Worm (Caenorhabditis elegans) whole organism, L2 larva: Measurements from ENCODE around the gene mlt-10.
A peak's percentile ranks its signal among the peaks of the same experiment; 100 is the strongest.
"Not testable (repeated sequence)": the region's sequence is repeated elsewhere in the genome, so short reads cannot be mapped to it uniquely, and the experiment has no call there.

Source experiments
- F13H6.1 ChIP-seq: sonication (generic microtip); optimal IDR thresholded peaks from 2 replicates; lab custom pipeline; 2016; ENCODE audit warnings: missing genetic modification characterization, missing compliant biosample characterization
- R02D3.7 ChIP-seq: fragments of 150-350 bp; optimal IDR thresholded peaks from 2 replicates; lab custom pipeline; 2014; ENCODE audit warnings: missing biosample characterization, missing genetic modification characterization
- alr-1 ChIP-seq: fragments of 150-350 bp; optimal IDR thresholded peaks from 2 replicates; lab custom pipeline; 2014; ENCODE audit warnings: missing biosample characterization, missing genetic modification characterization
- aly-2 ChIP-seq: fragments of 150-350 bp; optimal IDR thresholded peaks from 2 replicates; lab custom pipeline; 2014; ENCODE audit warnings: missing biosample characterization, missing genetic modification characterization
- ceh-16 ChIP-seq: fragments of 150-350 bp; optimal IDR thresholded peaks from 2 replicates; lab custom pipeline; 2014; ENCODE audit warnings: missing biosample characterization, missing genetic modification characterization
- ceh-82 ChIP-seq: fragments of 150-350 bp; optimal IDR thresholded peaks from 2 replicates; lab custom pipeline; 2014; ENCODE audit warnings: missing biosample characterization, missing genetic modification characterization
- dmd-4 ChIP-seq: sonication (generic microtip); optimal IDR thresholded peaks from 2 replicates; lab custom pipeline; 2017; ENCODE audit warnings: missing biosample characterization, missing genetic modification characterization
- egl-27 ChIP-seq: sonication (generic microtip); optimal IDR thresholded peaks from 3 replicates; lab custom pipeline; 2017; ENCODE audit warnings: missing biosample characterization, missing genetic modification reagents, missing genetic modification characterization
- elt-1 ChIP-seq: fragments of 150-350 bp; optimal IDR thresholded peaks from 2 replicates; lab custom pipeline; 2014; ENCODE audit warnings: missing biosample characterization, missing genetic modification characterization
- fos-1 ChIP-seq: fragments of 150-350 bp; optimal IDR thresholded peaks from 2 replicates; lab custom pipeline; 2014; ENCODE audit warnings: missing biosample characterization, missing genetic modification characterization
- lin-11 ChIP-seq: fragments of 150-350 bp; sonication (generic microtip); optimal IDR thresholded peaks from 2 replicates; lab custom pipeline; 2014; ENCODE audit warnings: missing biosample characterization, missing genetic modification characterization, inconsistent platforms, mixed read lengths
- lin-13 ChIP-seq: fragments of 150-350 bp; optimal IDR thresholded peaks from 2 replicates; lab custom pipeline; 2014; ENCODE audit warnings: missing biosample characterization, missing genetic modification reagents, missing genetic modification characterization
- lin-39 ChIP-seq: fragments of 150-350 bp; optimal IDR thresholded peaks from 2 replicates; lab custom pipeline; 2014; ENCODE audit warnings: missing biosample characterization, missing genetic modification reagents, missing genetic modification characterization
- lsy-2 ChIP-seq, 2 experiments: fragments of 150-350 bp in 1 of 2; sonication (generic microtip) in 1 of 2; optimal IDR thresholded peaks; 2 replicates each; lab custom pipeline; 2014 to 2017; ENCODE audit warnings: missing biosample characterization in 2 of 2, missing genetic modification characterization in 2 of 2
- mab-5 ChIP-seq: fragments of 150-350 bp; optimal IDR thresholded peaks from 2 replicates; lab custom pipeline; 2014; ENCODE audit warnings: missing biosample characterization, missing genetic modification characterization
- mdl-1 ChIP-seq, 2 experiments: fragments of 150-350 bp in 1 of 2; sonication (generic microtip) in 1 of 2; optimal IDR thresholded peaks; 2 replicates each; lab custom pipeline; 2017; ENCODE audit warnings: missing biosample characterization in 2 of 2, missing genetic modification characterization in 2 of 2
- nhr-10 ChIP-seq: sonication (generic microtip); optimal IDR thresholded peaks from 2 replicates; lab custom pipeline; 2017; ENCODE audit warnings: missing biosample characterization, missing genetic modification characterization
- nhr-11 ChIP-seq: fragments of 150-350 bp; optimal IDR thresholded peaks from 2 replicates; lab custom pipeline; 2014; ENCODE audit warnings: missing biosample characterization, missing genetic modification characterization
- nhr-21 ChIP-seq: fragments of 150-350 bp; optimal IDR thresholded peaks from 2 replicates; lab custom pipeline; 2014; ENCODE audit warnings: missing biosample characterization, missing genetic modification characterization
- nhr-237 ChIP-seq: fragments of 150-350 bp; optimal IDR thresholded peaks from 2 replicates; lab custom pipeline; 2014; ENCODE audit warnings: missing biosample characterization, missing genetic modification characterization
- nhr-25 ChIP-seq: fragments of 150-350 bp; sonication (generic microtip); optimal IDR thresholded peaks from 3 replicates; lab custom pipeline; 2014; ENCODE audit warnings: missing biosample characterization, missing genetic modification characterization
- sem-4 ChIP-seq: fragments of 150-350 bp; optimal IDR thresholded peaks from 2 replicates; lab custom pipeline; 2014; ENCODE audit warnings: missing biosample characterization, missing genetic modification reagents, missing genetic modification characterization
- sma-9 ChIP-seq, 2 experiments: fragments of 150-350 bp in 1 of 2; sonication (generic microtip) in 1 of 2; optimal IDR thresholded peaks; 2 replicates each; lab custom pipeline; 2014 to 2016; ENCODE audit warnings: missing genetic modification characterization in 2 of 2, mild to moderate bottlenecking in 1 of 2, missing biosample characterization in 1 of 2, missing compliant biosample characterization in 1 of 2, missing genetic modification reagents in 1 of 2, moderate library complexity in 1 of 2
- unc-39 ChIP-seq: fragments of 150-350 bp; optimal IDR thresholded peaks from 2 replicates; lab custom pipeline; 2014; ENCODE audit warnings: missing biosample characterization, missing genetic modification characterization
- unc-55 ChIP-seq: fragments of 150-350 bp; sonication (generic microtip); optimal IDR thresholded peaks from 3 replicates; lab custom pipeline; 2014; ENCODE audit warnings: missing biosample characterization, missing genetic modification reagents, missing genetic modification characterization
- unc-62 ChIP-seq: fragments of 150-350 bp; optimal IDR thresholded peaks from 2 replicates; lab custom pipeline; 2014; ENCODE audit warnings: missing biosample characterization, missing genetic modification reagents, missing genetic modification characterization
- zag-1 ChIP-seq: fragments of 150-350 bp; optimal IDR thresholded peaks from 2 replicates; lab custom pipeline; 2014; ENCODE audit warnings: missing biosample characterization, missing genetic modification characterization
- ztf-1 ChIP-seq: fragments of 200-800 bp; sonication (Bioruptor generic); conservative IDR thresholded peaks from 2 replicates; pipeline ENCODE4 v1.3.6; 2022; ENCODE audit warnings: missing genetic modification characterization, missing compliant biosample characterization
- ztf-4 ChIP-seq: fragments of 150-350 bp; optimal IDR thresholded peaks from 2 replicates; lab custom pipeline; 2014; ENCODE audit warnings: missing biosample characterization, missing genetic modification characterization

mlt-10 gene

ce11 chrII:521720-522119 lies 24.8 kb upstream of the mlt-10 start:
- TF ChIP-seq elt-1 (no peak), zag-1 (tag; lab: Kevin White, UChicago) (no peak), ceh-82 (tag; lab: Kevin White, UChicago) (no peak), nhr-11 (tag; lab: Kevin White, UChicago) (no peak), fos-1 (tag; lab: Kevin White, UChicago) (peak; percentile 66)

- no peak for TF ChIP-seq unc-62 (GFP tag; lab: Kevin White, UChicago)
Measured at ce11 chrII:522302-522701, 24.2 kb upstream of the mlt-10 start, which contains the start of gene slc-36.2. slc-36.2 (plus strand) TSS chrII:522602.

- TF ChIP-seq nhr-11 (tag; lab: Kevin White, UChicago) (no peak), F13H6.1 (tag; lab: Kevin White, UChicago) (peak; percentile 22)
Measured at ce11 chrII:526375-526774, 20.1 kb upstream of the mlt-10 start, which contains the start of gene lgc-34. lgc-34 (plus strand) TSS chrII:526574.

- not testable (repeated sequence) for TF ChIP-seq ceh-82 (tag; lab: Kevin White, UChicago); nhr-237 (tag; lab: Kevin White, UChicago); ztf-1
Measured at ce11 chrII:535226-535625, 11.3 kb upstream of the mlt-10 start, which contains the start of gene T27A1.3. T27A1.3 (plus strand) TSS chrII:535526.

ce11 chrII:536775-537174 lies 9.7 kb upstream of the mlt-10 start, which contains the start of gene T27A1.2:
T27A1.2 (minus strand) TSS chrII:536875.
- TF ChIP-seq mab-5 (tag; lab: Kevin White, UChicago), result no peak
- TF ChIP-seq fos-1 (tag; lab: Kevin White, UChicago), result no peak
- TF ChIP-seq mdl-1 (tag; optimal IDR thresholded peaks at IDR 0.05; lab: Kevin White, UChicago), result no peak
- TF ChIP-seq sem-4 (tag; lab: Kevin White, UChicago), result no peak
- no peak for TF ChIP-seq nhr-10 (tag; lab: Kevin White, UChicago)
- TF ChIP-seq egl-27 (tag; lab: Kevin White, UChicago), result no peak
- TF ChIP-seq R02D3.7 (tag; lab: Kevin White, UChicago), result no peak
- no peak for TF ChIP-seq zag-1 (tag; lab: Kevin White, UChicago)
- no peak for TF ChIP-seq alr-1
- no peak for TF ChIP-seq lin-11 (tag; lab: Kevin White, UChicago)
- no peak for TF ChIP-seq lin-39 (tag; lab: Kevin White, UChicago)
- no peak for TF ChIP-seq ceh-82 (tag; lab: Kevin White, UChicago)
- no peak for TF ChIP-seq lin-13
- no peak for TF ChIP-seq nhr-237 (tag; lab: Kevin White, UChicago)
- no peak for TF ChIP-seq lsy-2 (tag; optimal IDR thresholded peaks at IDR 0.05; lab: Kevin White, UChicago)
- no peak for TF ChIP-seq ztf-4 (tag; lab: Kevin White, UChicago)
- TF ChIP-seq elt-1, result no peak

ce11 chrII:542416-542815 lies 4.1 kb upstream of the mlt-10 start:
- TF ChIP-seq dmd-4 (tag; lab: Kevin White, UChicago), result no peak
- TF ChIP-seq unc-39 (tag; lab: Kevin White, UChicago), result no peak
- peak; percentile 51 for TF ChIP-seq nhr-21 (tag; lab: Kevin White, UChicago)
- no peak for TF ChIP-seq aly-2
- no peak for TF ChIP-seq nhr-25 (tag; lab: Kevin White, UChicago)
- TF ChIP-seq ceh-16 (tag; lab: Kevin White, UChicago), result no peak

- peak; percentile 7 for TF ChIP-seq unc-55 (GFP tag; lab: Kevin White, UChicago)
- TF ChIP-seq sma-9 (GFP tag; optimal IDR thresholded peaks at IDR 0.05; lab: Kevin White, UChicago), result no peak
- no peak for TF ChIP-seq sma-9 (tag; optimal IDR thresholded peaks at IDR 0.05; lab: Kevin White, UChicago)
- no peak for TF ChIP-seq mab-5 (tag; lab: Kevin White, UChicago)
Measured at ce11 chrII:549501-549900, 3.0 kb downstream of the mlt-10 start.
